Fruit fly (Drosophila melanogaster) whole organism, wandering third instar larva: ENCODE measurements around the gene Lk.

Source experiments
- Abd-B ChIP-seq: fragments of >200 bp; optimal IDR thresholded peaks from 2 replicates; lab custom pipeline; 2017; ENCODE audit warnings: missing biosample characterization, missing genetic modification characterization
- CG32264 ChIP-seq: fragments of 200-800 bp; sonication (Bioruptor generic); optimal IDR thresholded peaks from 2 replicates; lab custom pipeline; 2016; ENCODE audit warnings: missing biosample characterization, missing genetic modification characterization
- CG9705 ChIP-seq: fragments of 200-800 bp; sonication (Bioruptor generic); optimal IDR thresholded peaks from 2 replicates; lab custom pipeline; 2018; ENCODE audit warnings: missing biosample characterization, mild to moderate bottlenecking, missing genetic modification characterization
- CrebA ChIP-seq: fragments of 200-800 bp; sonication (Bioruptor generic); optimal IDR thresholded peaks from 2 replicates; lab custom pipeline; 2016; ENCODE audit warnings: missing biosample characterization, mild to moderate bottlenecking, missing genetic modification characterization, borderline replicate concordance
- Dfd ChIP-seq: fragments of >200 bp; optimal IDR thresholded peaks from 2 replicates; lab custom pipeline; 2017; ENCODE audit warnings: missing biosample characterization, missing genetic modification characterization
- Dif ChIP-seq: fragments of 200-275, 200-300 bp; sonication (Bioruptor generic); optimal IDR thresholded peaks from 2 replicates; lab custom pipeline; 2018; ENCODE audit warnings: missing biosample characterization, missing genetic modification characterization; ENCODE audit not compliant: partially characterized antibody
- GATAd ChIP-seq: sonication (Bioruptor generic); optimal IDR thresholded peaks from 2 replicates; lab custom pipeline; 2016; ENCODE audit warnings: missing biosample characterization, missing genetic modification characterization
- HLH106 ChIP-seq: fragments of 200-800 bp; optimal IDR thresholded peaks from 3 replicates; lab custom pipeline; 2019; ENCODE audit warnings: missing biosample characterization, mild to moderate bottlenecking, missing genetic modification characterization, moderate library complexity
- Hnf4 ChIP-seq: fragments of 200-800 bp; sonication (Bioruptor generic); optimal IDR thresholded peaks from 2 replicates; lab custom pipeline; 2016; ENCODE audit warnings: missing biosample characterization, mild to moderate bottlenecking, missing genetic modification characterization
- Hr78 ChIP-seq: fragments of >200 bp; optimal IDR thresholded peaks from 2 replicates; lab custom pipeline; 2017; ENCODE audit warnings: missing biosample characterization, missing genetic modification characterization
- Hr83 ChIP-seq: fragments of 200-300 bp; sonication (Bioruptor generic); optimal IDR thresholded peaks from 2 replicates; lab custom pipeline; 2016; ENCODE audit warnings: missing biosample characterization, mild to moderate bottlenecking, missing genetic modification characterization, moderate library complexity; ENCODE audit not compliant: poor library complexity, severe bottlenecking
- Jra ChIP-seq: sonication (Bioruptor generic); optimal IDR thresholded peaks from 2 replicates; lab custom pipeline; 2016; ENCODE audit warnings: missing biosample characterization, missing genetic modification characterization
- Mio ChIP-seq: sonication (Bioruptor generic); optimal IDR thresholded peaks from 2 replicates; lab custom pipeline; 2016; ENCODE audit warnings: missing biosample characterization, missing genetic modification characterization
- Myc ChIP-seq: fragments of >200 bp; optimal IDR thresholded peaks from 2 replicates; lab custom pipeline; 2017
- N ChIP-seq: fragments of >200 bp; optimal IDR thresholded peaks from 2 replicates; lab custom pipeline; 2018; ENCODE audit warnings: missing biosample characterization, missing external identifiers, missing genetic modification characterization
- OdsH ChIP-seq: fragments of 200-800 bp; sonication (Bioruptor generic); optimal IDR thresholded peaks from 2 replicates; lab custom pipeline; 2016; ENCODE audit warnings: missing biosample characterization, mild to moderate bottlenecking, missing genetic modification characterization
- Rel ChIP-seq, 2 experiments: fragments of 200-800 bp; sonication (Bioruptor generic) in 1 of 2; optimal IDR thresholded peaks; 2 replicates in 1 of 2; 3 replicates in 1 of 2; lab custom pipeline; 2016 to 2019; ENCODE audit warnings: mild to moderate bottlenecking in 2 of 2, missing biosample characterization in 2 of 2, missing genetic modification characterization in 2 of 2, moderate library complexity in 1 of 2
- Sp1 ChIP-seq: fragments of 200-800 bp; sonication (Bioruptor generic); optimal IDR thresholded peaks from 3 replicates; lab custom pipeline; 2019; ENCODE audit warnings: missing biosample characterization, mild to moderate bottlenecking, missing genetic modification characterization, moderate library complexity
- Vsx2 ChIP-seq: fragments of 200-300, 225-300 bp; sonication (Bioruptor generic); optimal IDR thresholded peaks from 2 replicates; lab custom pipeline; 2018; ENCODE audit warnings: missing biosample characterization, missing genetic modification characterization; ENCODE audit not compliant: partially characterized antibody
- br ChIP-seq: fragments of 200-800 bp; sonication (Bioruptor generic); optimal IDR thresholded peaks from 2 replicates; lab custom pipeline; 2016; ENCODE audit warnings: missing biosample characterization, missing genetic modification characterization
- brk ChIP-seq: fragments of 200-800 bp; sonication (Bioruptor generic); optimal IDR thresholded peaks from 2 replicates; lab custom pipeline; 2016; ENCODE audit warnings: missing biosample characterization, mild to moderate bottlenecking, missing genetic modification characterization
- dmrt93B ChIP-seq: fragments of 200-800 bp; sonication (Bioruptor generic); optimal IDR thresholded peaks from 2 replicates; lab custom pipeline; 2018; ENCODE audit warnings: missing biosample characterization, mild to moderate bottlenecking, missing genetic modification characterization
- dsf ChIP-seq: sonication (Bioruptor generic); optimal IDR thresholded peaks from 2 replicates; lab custom pipeline; 2016; ENCODE audit warnings: missing biosample characterization, missing genetic modification characterization, borderline replicate concordance
- ey ChIP-seq: fragments of 200-800 bp; sonication (Bioruptor generic); optimal IDR thresholded peaks from 2 replicates; lab custom pipeline; 2016; ENCODE audit warnings: missing biosample characterization, missing genetic modification characterization
- foxo ChIP-seq, 2 experiments: fragments of 200-800 bp; sonication (Bioruptor generic); optimal IDR thresholded peaks; 2 replicates in 1 of 2; 3 replicates in 1 of 2; lab custom pipeline; 2016 to 2017; ENCODE audit warnings: missing biosample characterization in 2 of 2, missing genetic modification characterization in 2 of 2
- fru ChIP-seq: fragments of 200-800 bp; sonication (Bioruptor generic); optimal IDR thresholded peaks from 3 replicates; lab custom pipeline; 2016; ENCODE audit warnings: missing biosample characterization, mild to moderate bottlenecking, missing genetic modification characterization
- h ChIP-seq: fragments of 200-800 bp; sonication (Bioruptor generic); optimal IDR thresholded peaks from 3 replicates; lab custom pipeline; 2016; ENCODE audit warnings: missing biosample characterization, mild to moderate bottlenecking, missing genetic modification characterization
- jim ChIP-seq: fragments of 175-275, 200-325 bp; sonication (Bioruptor generic); optimal IDR thresholded peaks from 2 replicates; lab custom pipeline; 2016; ENCODE audit warnings: missing biosample characterization, mild to moderate bottlenecking, missing genetic modification characterization
- lola ChIP-seq: fragments of >200 bp; optimal IDR thresholded peaks from 2 replicates; lab custom pipeline; 2017; ENCODE audit warnings: missing biosample characterization, missing genetic modification characterization
- pan ChIP-seq: fragments of >200 bp; optimal IDR thresholded peaks from 2 replicates; lab custom pipeline; 2017
- psq ChIP-seq: fragments of 200-800 bp; sonication (Bioruptor generic); optimal IDR thresholded peaks from 3 replicates; lab custom pipeline; 2017; ENCODE audit warnings: missing biosample characterization, mild to moderate bottlenecking, missing genetic modification characterization, moderate library complexity
- rgr ChIP-seq: fragments of 200-800 bp; sonication (Bioruptor generic); optimal IDR thresholded peaks from 3 replicates; lab custom pipeline; 2016; ENCODE audit warnings: missing biosample characterization, mild to moderate bottlenecking, missing genetic modification characterization
- sage ChIP-seq: fragments of 200-800 bp; sonication (Bioruptor generic); optimal IDR thresholded peaks from 2 replicates; lab custom pipeline; 2016; ENCODE audit warnings: missing biosample characterization, mild to moderate bottlenecking, missing genetic modification characterization
- sv ChIP-seq: fragments of 200-800 bp; sonication (Bioruptor generic); optimal IDR thresholded peaks from 3 replicates; lab custom pipeline; 2016; ENCODE audit warnings: missing biosample characterization, missing genetic modification characterization
- tai ChIP-seq: sonication (Bioruptor generic); optimal IDR thresholded peaks from 2 replicates; lab custom pipeline; 2016; ENCODE audit warnings: missing biosample characterization, missing genetic modification characterization
- usp ChIP-seq: fragments of >200 bp; optimal IDR thresholded peaks from 2 replicates; lab custom pipeline; 2017; ENCODE audit warnings: missing biosample characterization, missing genetic modification characterization
- woc ChIP-seq: sonication (Bioruptor generic); optimal IDR thresholded peaks from 2 replicates; lab custom pipeline; 2016; ENCODE audit warnings: missing biosample characterization, mild to moderate bottlenecking, missing genetic modification characterization

Gene Lk

DNA sequence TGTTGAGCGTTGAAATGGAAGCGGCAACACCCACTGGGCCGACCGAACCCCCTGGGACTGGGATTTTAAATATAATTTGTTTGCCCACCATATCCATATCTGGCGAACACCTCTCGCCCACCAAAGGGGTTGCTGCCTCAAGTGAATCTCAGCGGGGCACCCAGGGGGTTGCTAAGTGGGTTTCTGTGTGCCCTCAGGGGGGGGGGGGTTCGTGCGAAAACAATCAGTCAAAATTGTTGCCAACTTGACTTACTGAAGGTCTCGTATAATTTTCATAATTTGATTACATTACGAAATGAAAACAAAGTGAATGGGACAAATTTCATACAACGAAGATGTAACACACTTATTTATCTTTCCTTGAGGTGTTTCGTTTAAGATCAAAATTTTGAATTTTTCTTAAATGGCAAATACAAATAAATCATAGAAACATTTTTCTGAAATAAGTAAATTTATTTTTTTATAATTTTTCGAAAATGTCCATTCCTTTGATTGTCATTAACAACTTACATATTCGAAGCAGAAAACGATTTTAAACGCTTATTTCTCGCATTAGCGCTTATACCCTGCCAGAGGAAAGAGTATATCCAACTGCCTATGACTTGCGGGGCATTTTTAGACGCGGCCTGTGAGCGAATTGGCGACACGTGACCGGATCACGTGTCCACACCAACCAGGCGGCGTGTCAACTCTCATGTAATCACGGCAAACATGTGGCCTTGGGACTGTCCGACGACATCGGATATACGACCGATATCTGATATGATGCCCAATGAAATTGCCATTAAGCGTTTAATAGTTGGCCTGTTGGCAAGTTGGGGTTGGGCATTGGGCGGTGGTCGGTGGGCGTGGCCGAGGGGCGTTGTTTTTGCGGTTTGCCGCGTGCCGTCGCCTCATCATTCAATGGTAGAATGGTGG, 9.3 kb upstream of the Lk start:
- TF ChIP-seq brk (no peak), dsf (GFP tag; lab: Kevin White, UChicago) (no peak), Rel (GFP tag; optimal IDR thresholded peaks at IDR 0.05; lab: Kevin White, UChicago) (no peak), Rel (tag; optimal IDR thresholded peaks at IDR 0.05; lab: Kevin White, UChicago) (no peak), Dfd (GFP tag; lab: Kevin White, UChicago) (peak; percentile 71)

DNA sequence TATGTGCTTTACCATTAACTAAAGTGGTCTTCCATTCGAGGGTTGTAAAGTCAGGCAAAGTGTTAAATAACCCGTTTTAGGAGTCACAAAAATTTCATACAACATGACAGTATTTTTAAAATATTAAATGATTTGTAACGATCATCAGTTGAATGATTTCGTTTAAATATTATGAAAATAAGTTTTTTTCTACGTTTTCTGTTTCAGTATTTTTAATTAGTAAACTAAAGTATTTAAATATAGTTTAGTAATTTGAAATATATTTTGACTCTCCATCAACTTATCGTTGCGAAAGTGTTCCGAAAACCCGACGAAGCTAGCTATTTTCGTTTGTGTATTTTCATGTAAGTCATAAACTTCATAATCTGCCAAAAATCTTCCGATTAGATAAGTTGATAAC, 6.6 kb upstream of the Lk start, which contains the start of gene CG42758:
Gene CG42758, plus strand, starts transcription at position 301 of the 400 bp plus-strand sequence.
- TF ChIP-seq lola (no peak), pan (lab: Kevin White, UChicago) (no peak), ey (GFP tag; lab: Kevin White, UChicago) (no peak), rgr (GFP tag; lab: Kevin White, UChicago) (no peak), Dfd (GFP tag; lab: Kevin White, UChicago) (no peak), CG32264 (GFP tag; lab: Kevin White, UChicago) (no peak), fru (no peak), Jra (GFP tag; lab: Kevin White, UChicago) (no peak), Hr78 (GFP tag; lab: Kevin White, UChicago) (no peak), Vsx2 (no peak), foxo (GFP tag; optimal IDR thresholded peaks at IDR 0.05; lab: Kevin White, UChicago) (no peak), psq (GFP tag; lab: Kevin White, UChicago) (no peak), OdsH (GFP tag; lab: Kevin White, UChicago) (no peak), Rel (GFP tag; optimal IDR thresholded peaks at IDR 0.05; lab: Kevin White, UChicago) (no peak), Rel (tag; optimal IDR thresholded peaks at IDR 0.05; lab: Kevin White, UChicago) (no peak), brk (no peak), Abd-B (no peak), Dif (GFP tag; lab: Kevin White, UChicago) (no peak), Myc (no peak), sage (GFP tag; lab: Kevin White, UChicago) (no peak)

DNA sequence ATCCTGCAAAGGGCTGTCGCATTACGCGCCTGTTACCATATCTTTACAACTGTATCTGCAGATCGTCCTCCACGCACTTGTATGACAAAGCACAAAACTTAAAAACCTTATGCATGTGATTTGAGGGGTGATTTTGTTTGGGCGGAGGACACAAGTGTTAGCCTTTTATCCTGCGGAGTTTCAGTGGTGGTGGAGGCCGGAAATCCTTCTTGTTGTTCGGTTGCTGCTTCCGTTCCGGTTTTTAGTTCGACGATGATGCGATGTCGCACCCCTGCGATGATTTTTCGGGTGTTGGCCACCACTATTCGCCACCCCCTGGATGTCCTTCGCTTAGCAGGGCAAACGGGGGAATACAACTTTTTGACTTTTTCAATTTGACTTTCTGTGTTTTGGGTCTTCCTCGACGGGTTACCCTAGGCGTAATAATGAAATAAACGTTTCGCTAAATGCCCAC, 4.6 kb upstream of the Lk start:
- TF ChIP-seq Mio (GFP tag; lab: Kevin White, UChicago): no peak
- no peak for TF ChIP-seq pan (lab: Kevin White, UChicago)
- no peak for TF ChIP-seq GATAd
- no peak for TF ChIP-seq Hr83 (GFP tag; lab: Kevin White, UChicago)
- no peak for TF ChIP-seq Abd-B
- no peak for TF ChIP-seq Rel (GFP tag; optimal IDR thresholded peaks at IDR 0.05; lab: Kevin White, UChicago)
- TF ChIP-seq Rel (tag; optimal IDR thresholded peaks at IDR 0.05; lab: Kevin White, UChicago): no peak
- no peak for TF ChIP-seq CG32264 (GFP tag; lab: Kevin White, UChicago)
- TF ChIP-seq usp: no peak
- TF ChIP-seq h: no peak
- no peak for TF ChIP-seq fru
- no peak for TF ChIP-seq foxo (GFP tag; optimal IDR thresholded peaks at IDR 0.05; lab: Kevin White, UChicago)
- TF ChIP-seq Sp1 (GFP tag; lab: Kevin White, UChicago): no peak
- no peak for TF ChIP-seq sage (GFP tag; lab: Kevin White, UChicago)
- no peak for TF ChIP-seq dmrt93B (GFP tag; lab: Kevin White, UChicago)
- no peak for TF ChIP-seq Jra (GFP tag; lab: Kevin White, UChicago)
- TF ChIP-seq Hr78 (GFP tag; lab: Kevin White, UChicago): no peak

DNA sequence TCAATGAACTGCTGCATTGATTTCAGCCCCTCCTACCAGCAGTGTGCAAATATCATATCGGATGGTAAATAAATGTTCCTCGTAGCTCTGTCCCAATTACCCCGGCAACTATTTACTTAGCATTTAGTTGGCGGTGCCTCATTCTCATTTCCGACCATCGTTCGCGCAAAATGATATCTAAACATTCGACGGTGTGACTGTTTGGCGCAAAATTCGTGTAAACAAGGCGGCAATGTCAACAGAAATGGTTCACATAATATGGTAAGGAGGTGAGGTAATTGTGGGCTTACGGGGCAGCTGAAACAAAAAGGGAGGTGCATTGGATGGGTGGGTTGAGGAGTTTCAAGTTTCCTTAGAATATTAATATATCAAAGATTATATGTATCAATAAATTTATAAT, 3.8 kb upstream of the Lk start:
- TF ChIP-seq foxo (GFP tag; optimal IDR thresholded peaks at IDR 0.05; lab: Kevin White, UChicago): peak in 1 of 2 experiments; percentile 59
- TF ChIP-seq CrebA (GFP tag; lab: Kevin White, UChicago): no peak
- TF ChIP-seq CG9705: peak; percentile 36
- TF ChIP-seq N (GFP tag; lab: Kevin White, UChicago): no peak
- peak; percentile 70 for TF ChIP-seq OdsH (GFP tag; lab: Kevin White, UChicago)
- peak; percentile 51 for TF ChIP-seq dsf (GFP tag; lab: Kevin White, UChicago)
- TF ChIP-seq br (GFP tag; lab: Kevin White, UChicago): peak; percentile 61
- TF ChIP-seq Hnf4 (GFP tag; lab: Kevin White, UChicago): peak; percentile 74
- TF ChIP-seq usp: no peak
- no peak for TF ChIP-seq Dfd (GFP tag; lab: Kevin White, UChicago)
- TF ChIP-seq dmrt93B (GFP tag; lab: Kevin White, UChicago): peak; percentile 38
- TF ChIP-seq woc: no peak
- no peak for TF ChIP-seq Sp1 (GFP tag; lab: Kevin White, UChicago)
- peak; percentile 93 for TF ChIP-seq Hr83 (GFP tag; lab: Kevin White, UChicago)
- TF ChIP-seq h: peak; percentile 63
- no peak for TF ChIP-seq Vsx2
- no peak for TF ChIP-seq CG32264 (GFP tag; lab: Kevin White, UChicago)
- TF ChIP-seq sv (GFP tag; lab: Kevin White, UChicago): no peak
- TF ChIP-seq lola: no peak
- peak; percentile 36 for TF ChIP-seq jim (GFP tag; lab: Kevin White, UChicago)
- no peak for TF ChIP-seq sage (GFP tag; lab: Kevin White, UChicago)
- TF ChIP-seq ey (GFP tag; lab: Kevin White, UChicago): peak; percentile 26
- peak; percentile 14 for TF ChIP-seq brk
- TF ChIP-seq Abd-B: no peak
- TF ChIP-seq Dif (GFP tag; lab: Kevin White, UChicago): no peak
- TF ChIP-seq GATAd: peak; percentile 21
- no peak for TF ChIP-seq HLH106 (tag; lab: Kevin White, UChicago)
- TF ChIP-seq Myc: no peak
- TF ChIP-seq tai (GFP tag; lab: Kevin White, UChicago): peak; percentile 57
- no peak for TF ChIP-seq Rel (GFP tag; optimal IDR thresholded peaks at IDR 0.05; lab: Kevin White, UChicago)
- TF ChIP-seq Rel (tag; optimal IDR thresholded peaks at IDR 0.05; lab: Kevin White, UChicago): no peak
- no peak for TF ChIP-seq fru
- no peak for TF ChIP-seq Hr78 (GFP tag; lab: Kevin White, UChicago)
